Worm (Caenorhabditis elegans): ENCODE data around the gene tbx-2.

DNA sequence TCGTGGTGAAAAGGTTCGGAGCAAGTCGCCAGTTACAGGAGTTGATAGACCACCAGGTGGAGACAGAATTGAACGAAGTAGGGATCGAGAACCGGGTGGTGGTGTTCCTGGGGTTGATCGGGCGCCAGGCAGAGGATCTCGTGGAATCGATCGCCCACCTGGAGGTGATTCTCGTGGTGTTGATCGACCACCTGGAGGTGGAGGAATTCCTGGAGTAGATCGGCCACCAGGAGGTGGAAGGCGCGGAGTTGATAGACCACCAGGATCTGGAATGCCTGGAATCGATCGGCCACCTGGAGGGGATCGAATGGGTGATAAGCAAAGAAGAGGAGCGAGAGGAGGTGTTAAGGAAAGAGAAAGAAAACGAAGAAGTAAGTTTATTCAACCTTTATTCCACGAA is 30.6 kb downstream of the tbx-2 start:
- TF ChIP-seq blmp-1 (tag; optimal IDR thresholded peaks at IDR 0.05) (no peak), ama-1 (optimal IDR thresholded peaks at IDR 0.05) (no peak), elt-3 (tag; optimal IDR thresholded peaks at IDR 0.05) (no peak), lin-13 (GFP tag; optimal IDR thresholded peaks at IDR 0.05) (no peak), nhr-12 (tag; optimal IDR thresholded peaks at IDR 0.05) (no peak), snpc-4 (tag; optimal IDR thresholded peaks at IDR 0.05) (no peak), sptf-1 (tag; optimal IDR thresholded peaks at IDR 0.05) (no peak), lin-15B (tag; optimal IDR thresholded peaks at IDR 0.05) (no peak), lin-39 (tag; optimal IDR thresholded peaks at IDR 0.05) (no peak)
